Fruit fly (Drosophila melanogaster): Measurements from ENCODE around the gene CG15005.

The CG15005 gene

dm6 chr3L:4225647-4226470, 21.7 kb upstream of the CG15005 start (continued):
- TF ChIP-seq CG1233 (GFP tag; optimal IDR thresholded peaks at IDR 0.05) (no peak), Hey (tag; optimal IDR thresholded peaks at IDR 0.05) (no peak), Trl (optimal IDR thresholded peaks at IDR 0.05) (no peak), Trl (GFP tag; optimal IDR thresholded peaks at IDR 0.05) (no peak), CG13287 (GFP tag; IDR thresholded peaks at IDR 0.05; ENCODE audit: partially characterized antibody) (0 out of 2 replicates have a peak, but pooled peaks have one; percentile 5), sr (GFP tag; IDR thresholded peaks at IDR 0.05) (peak; percentile 82; the same call in 2 of the 3 replicates), caup (GFP tag; optimal IDR thresholded peaks at IDR 0.05; ENCODE audit: severe bottlenecking) (no peak), CG8765 (GFP tag; IDR thresholded peaks at IDR 0.05) (no peak), kni (GFP tag; optimal IDR thresholded peaks at IDR 0.05) (peak; percentile 7), CG17829 (tag; optimal IDR thresholded peaks at IDR 0.05) (no peak), Med (GFP tag) (peak; percentile 70), CG3847 (GFP tag; IDR thresholded peaks at IDR 0.05) (no peak), gsb (GFP tag; IDR thresholded peaks at IDR 0.05) (no peak), Hr78 (GFP tag; optimal IDR thresholded peaks at IDR 0.05) (peak in 1 of 2 experiments; percentile 82), Atf-2 (GFP tag; optimal IDR thresholded peaks at IDR 0.05) (no peak), Stat92E (GFP tag; optimal IDR thresholded peaks at IDR 0.05) (no peak), gcm2 (GFP tag; optimal IDR thresholded peaks at IDR 0.05) (no peak), maf-S (GFP tag; optimal IDR thresholded peaks at IDR 0.05) (no peak), CG34376 (GFP tag; optimal IDR thresholded peaks at IDR 0.05) (peak; percentile 67), bsh (GFP tag; optimal IDR thresholded peaks at IDR 0.05) (no peak), CG30403 (GFP tag; optimal IDR thresholded peaks at IDR 0.05) (no peak), CG12236 (GFP tag; optimal IDR thresholded peaks at IDR 0.05) (no peak), Deaf1 (tag; optimal IDR thresholded peaks at IDR 0.05) (peak; percentile 20), CG8290 (GFP tag; optimal IDR thresholded peaks at IDR 0.05) (no peak), CG8290 (tag; optimal IDR thresholded peaks at IDR 0.05) (peak in 1 of 2 experiments; percentile 8), MBD-R2 (GFP tag; IDR thresholded peaks at IDR 0.05) (no peak), sc (optimal IDR thresholded peaks at IDR 0.05) (no peak), sc (GFP tag; optimal IDR thresholded peaks at IDR 0.05) (no peak), cwo (GFP tag; optimal IDR thresholded peaks at IDR 0.05) (peak; percentile 63), ranshi (GFP tag; IDR thresholded peaks at IDR 0.05) (no peak), Xrp1 (GFP tag; IDR thresholded peaks at IDR 0.05) (no peak), D19B (GFP tag; optimal IDR thresholded peaks at IDR 0.05) (peak; percentile 42), Myb (GFP tag; optimal IDR thresholded peaks at IDR 0.05) (no peak), Kr (GFP tag; optimal IDR thresholded peaks at IDR 0.05) (no peak), CG6175 (GFP tag; IDR thresholded peaks at IDR 0.05) (no peak), lab (GFP tag; optimal IDR thresholded peaks at IDR 0.05) (no peak), al (GFP tag; IDR thresholded peaks at IDR 0.05) (no peak), croc (GFP tag; conservative IDR thresholded peaks at IDR 0.05) (no peak), Asciz (GFP tag; optimal IDR thresholded peaks at IDR 0.05) (no peak)

- TF ChIP-seq Pdp1 (GFP tag; optimal IDR thresholded peaks at IDR 0.05) (peak in 1 of 2 experiments; percentile 60), CG34376 (GFP tag; optimal IDR thresholded peaks at IDR 0.05) (peak; percentile 2), exex (tag; optimal IDR thresholded peaks at IDR 0.05) (peak; percentile 17), GATAe (GFP tag; conservative IDR thresholded peaks at IDR 0.05) (0 out of 2 replicates have a peak, but pooled peaks have one; percentile 11), slbo (GFP tag; IDR thresholded peaks at IDR 0.05) (no peak), CG1792 (GFP tag; optimal IDR thresholded peaks at IDR 0.05) (no peak), CG12299 (tag; optimal IDR thresholded peaks at IDR 0.05) (no peak), eyg (GFP tag; optimal IDR thresholded peaks at IDR 0.05) (no peak), Elba2 (GFP tag; optimal IDR thresholded peaks at IDR 0.05) (no peak), MBD-R2 (GFP tag; IDR thresholded peaks at IDR 0.05) (no peak), CG12391 (tag; optimal IDR thresholded peaks at IDR 0.05) (no peak), Six4 (GFP tag; optimal IDR thresholded peaks at IDR 0.05) (no peak), CG17612 (GFP tag; IDR thresholded peaks at IDR 0.05) (no peak), chm (GFP tag; IDR thresholded peaks at IDR 0.05) (no peak), Med (GFP tag) (peak; percentile 75), CG16863 (GFP tag; optimal IDR thresholded peaks at IDR 0.05) (no peak)
These were observed 17.7 kb upstream of the CG15005 start for dm6 chr3L:4221792-4222191.
